Fruit fly (Drosophila melanogaster): ENCODE results near the gene loh.
A peak's percentile ranks its signal among the peaks of the same experiment; 100 is the strongest.

Gene loh

DNA sequence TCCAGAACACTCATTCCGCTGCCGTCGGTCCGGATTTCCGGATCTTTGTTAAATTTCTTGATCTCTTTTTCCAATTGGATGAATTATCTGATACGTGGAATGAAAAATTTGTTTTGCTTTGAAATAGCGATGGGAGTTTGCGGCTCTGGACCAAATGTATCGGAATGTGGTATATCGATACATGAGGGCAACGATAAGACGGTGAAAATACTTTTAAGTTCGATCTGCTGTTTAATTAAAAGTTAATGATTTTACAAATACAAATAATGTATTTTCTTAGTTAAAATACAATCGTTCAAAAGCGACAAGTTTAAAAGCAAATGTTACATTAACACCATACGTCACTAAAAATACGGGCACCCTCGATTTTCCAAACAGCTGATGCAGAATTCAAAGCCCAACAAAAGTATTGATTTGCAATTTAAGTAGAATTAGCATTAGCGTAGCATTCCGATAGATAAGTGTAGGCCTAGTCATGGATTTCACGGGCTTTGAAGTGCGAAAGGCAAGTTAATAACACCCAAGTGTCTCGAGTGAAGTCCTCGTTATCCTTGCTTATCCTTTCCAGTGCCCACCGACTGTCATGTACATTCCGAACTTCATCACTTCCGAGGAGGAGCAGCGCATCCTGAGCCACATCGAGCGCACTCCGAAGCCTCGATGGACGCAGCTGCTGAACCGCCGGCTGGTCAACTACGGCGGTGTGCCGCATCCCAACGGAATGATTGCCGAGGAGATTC is 46.3 kb downstream of the loh start, which contains the start of the genes Cog4 and CG6144 (continued):
- TF ChIP-seq GATAe (GFP tag; conservative IDR thresholded peaks at IDR 0.05): no peak
- no peak for TF ChIP-seq CG17612 (GFP tag; IDR thresholded peaks at IDR 0.05)
- TF ChIP-seq Bgb (GFP tag; IDR thresholded peaks at IDR 0.05; ENCODE audit: partially characterized antibody): peak; percentile 72
- no peak for TF ChIP-seq CG10565 (GFP tag; optimal IDR thresholded peaks at IDR 0.05)
- peak; percentile 62 for TF ChIP-seq tna (GFP tag; IDR thresholded peaks at IDR 0.05; ENCODE audit: partially characterized antibody)
- TF ChIP-seq CG7963 (GFP tag; IDR thresholded peaks at IDR 0.05; ENCODE audit: partially characterized antibody): 0 out of 3 replicates have a peak, but pooled peaks have one; percentile 47
- TF ChIP-seq pzg (GFP tag; optimal IDR thresholded peaks at IDR 0.05): peak; percentile 61
- peak; percentile 71 for TF ChIP-seq CG16813 (GFP tag; IDR thresholded peaks at IDR 0.05; ENCODE audit: partially characterized antibody)
- TF ChIP-seq Pdp1 (GFP tag; optimal IDR thresholded peaks at IDR 0.05): peak in 1 of 2 experiments; percentile 22
- 0 out of 2 replicates have a peak, but pooled peaks have one; percentile 12 for TF ChIP-seq CG32772 (GFP tag; IDR thresholded peaks at IDR 0.05)
- TF ChIP-seq CG2712 (tag; optimal IDR thresholded peaks at IDR 0.05): no peak
- TF ChIP-seq Spps (tag; optimal IDR thresholded peaks at IDR 0.05): no peak
- TF ChIP-seq CG1233 (GFP tag; optimal IDR thresholded peaks at IDR 0.05): no peak
- TF ChIP-seq dpn (GFP tag; optimal IDR thresholded peaks at IDR 0.05): peak; percentile 4 to 6
- TF ChIP-seq CG18476 (GFP tag; optimal IDR thresholded peaks at IDR 0.05): peak; percentile 0
- TF ChIP-seq tio (GFP tag; optimal IDR thresholded peaks at IDR 0.05): no peak
- peak; percentile 53; the same call in 2 of the 3 replicates for TF ChIP-seq CG14860 (GFP tag; IDR thresholded peaks at IDR 0.05; ENCODE audit: partially characterized antibody)
- TF ChIP-seq slp2 (GFP tag; optimal IDR thresholded peaks at IDR 0.05): no peak
- TF ChIP-seq MESR4 (GFP tag; optimal IDR thresholded peaks at IDR 0.05): peak; percentile 31
- TF ChIP-seq onecut (GFP tag; IDR thresholded peaks at IDR 0.05): peak; percentile 91
- no peak for TF ChIP-seq nau (GFP tag; optimal IDR thresholded peaks at IDR 0.05)
- TF ChIP-seq lmd (GFP tag; IDR thresholded peaks at IDR 0.05): no peak
- TF ChIP-seq sd (tag; optimal IDR thresholded peaks at IDR 0.05): peak; percentile 97
- TF ChIP-seq ato (GFP tag; IDR thresholded peaks at IDR 0.05; ENCODE audit: partially characterized antibody): peak; percentile 26; the same call in 1 of the 2 replicates
- TF ChIP-seq nom (GFP tag; optimal IDR thresholded peaks at IDR 0.05): no peak
- no peak for TF ChIP-seq pros (GFP tag; optimal IDR thresholded peaks at IDR 0.05)
- no peak for TF ChIP-seq Trl (optimal IDR thresholded peaks at IDR 0.05)
- peak; percentile 62 for TF ChIP-seq Trl (GFP tag; optimal IDR thresholded peaks at IDR 0.05)
- TF ChIP-seq stc (GFP tag; IDR thresholded peaks at IDR 0.05): no peak
- TF ChIP-seq CG10274 (GFP tag; optimal IDR thresholded peaks at IDR 0.05): no peak
- no peak for TF ChIP-seq Six4 (GFP tag; optimal IDR thresholded peaks at IDR 0.05)
- TF ChIP-seq CG13287 (GFP tag; IDR thresholded peaks at IDR 0.05; ENCODE audit: partially characterized antibody): peak; percentile 88
- TF ChIP-seq Side (GFP tag; optimal IDR thresholded peaks at IDR 0.05): peak; percentile 33
- peak; percentile 83 for TF ChIP-seq unc-4 (GFP tag; IDR thresholded peaks at IDR 0.05; ENCODE audit: partially characterized antibody)
- TF ChIP-seq CG10366 (GFP tag; IDR thresholded peaks at IDR 0.05): peak; percentile 13; the same call in 1 of the 2 replicates
- TF ChIP-seq CG10462 (GFP tag; optimal IDR thresholded peaks at IDR 0.05): no peak
- no peak for TF ChIP-seq gsb (GFP tag; IDR thresholded peaks at IDR 0.05)
- TF ChIP-seq ac (GFP tag; optimal IDR thresholded peaks at IDR 0.05): no peak
- TF ChIP-seq Xrp1 (GFP tag; IDR thresholded peaks at IDR 0.05): peak; percentile 53; the same call in 1 of the 2 replicates
- peak; percentile 54 for TF ChIP-seq CG10267 (tag; optimal IDR thresholded peaks at IDR 0.05)
- peak; percentile 11 for TF ChIP-seq CG13775 (GFP tag; optimal IDR thresholded peaks at IDR 0.05)
- no peak for TF ChIP-seq wek (GFP tag; optimal IDR thresholded peaks at IDR 0.05)
- TF ChIP-seq CG9437 (GFP tag; optimal IDR thresholded peaks at IDR 0.05): no peak
- TF ChIP-seq insv (GFP tag; optimal IDR thresholded peaks at IDR 0.05): peak in 1 of 2 experiments; percentile 86
- TF ChIP-seq YL-1 (GFP tag; optimal IDR thresholded peaks at IDR 0.05): peak; percentile 56
- no peak for TF ChIP-seq Sox100B (GFP tag; optimal IDR thresholded peaks at IDR 0.05)
- no peak for TF ChIP-seq CG12744 (GFP tag; optimal IDR thresholded peaks at IDR 0.05)
- no peak for TF ChIP-seq dati (GFP tag; IDR thresholded peaks at IDR 0.05)
